Worm (Caenorhabditis elegans) whole organism, midembryonic: Measurements from ENCODE around the gene R07E3.6.

Source experiments
- flt-1 ChIP-seq: fragments of 200-800 bp; sonication (Bioruptor generic); IDR thresholded peaks from 2 replicates; pipeline ENCODE4 v1.3.6; 2022; ENCODE audit warnings: missing genetic modification characterization, missing compliant biosample characterization
- ztf-29 ChIP-seq: fragments of 200-800 bp; sonication (Bioruptor generic); IDR thresholded peaks from 2 replicates; pipeline ENCODE4 v1.3.6; 2022; ENCODE audit warnings: missing genetic modification reagents, missing genetic modification characterization, missing compliant biosample characterization

DNA sequence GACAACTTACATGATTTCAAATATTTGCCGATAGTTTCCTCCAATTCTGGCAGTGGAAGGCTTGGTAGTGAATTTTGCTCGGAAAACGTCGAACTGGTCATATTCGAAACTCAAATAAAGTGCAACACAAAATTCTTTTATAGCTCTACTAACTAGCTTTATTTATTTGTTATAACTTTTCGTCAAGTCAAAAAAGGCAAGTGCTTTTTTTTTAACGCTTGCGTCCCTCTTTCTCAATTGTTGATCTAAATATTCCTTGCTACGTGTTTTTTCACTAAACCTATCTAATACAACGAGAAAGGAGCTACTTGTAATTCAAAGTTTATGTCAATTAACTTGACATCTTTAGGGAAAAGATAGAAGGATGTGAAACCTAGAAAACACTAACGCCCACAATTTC, 7.2 kb upstream of the R07E3.6 start, which contains the start of gene F41E7.6:
- TF ChIP-seq flt-1 (GFP tag; lab: Robert Waterston, UW) (no peak), ztf-29 (GFP tag; lab: Robert Waterston, UW) (no peak)
